Worm (Caenorhabditis elegans): Measurements from ENCODE around the gene srh-15.

srh-15 gene

ce11 chrV:13342235-13342634 lies 21.5 kb downstream of the srh-15 start:
- no peak for TF ChIP-seq snpc-4 (tag; optimal IDR thresholded peaks at IDR 0.05)
- no peak for TF ChIP-seq Y55F3AM.14 (GFP tag; optimal IDR thresholded peaks at IDR 0.05)
- no peak for TF ChIP-seq ceh-16 (tag; optimal IDR thresholded peaks at IDR 0.05)
- no peak for TF ChIP-seq lsy-2 (tag; optimal IDR thresholded peaks at IDR 0.05)
- TF ChIP-seq nhr-23 (tag; optimal IDR thresholded peaks at IDR 0.05), result no peak
- no peak for TF ChIP-seq gmeb-1 (tag; optimal IDR thresholded peaks at IDR 0.05)
- no peak for TF ChIP-seq ama-1 (optimal IDR thresholded peaks at IDR 0.05)
- no peak for TF ChIP-seq C34F6.9 (tag; optimal IDR thresholded peaks at IDR 0.05)
- no peak for TF ChIP-seq mdl-1 (tag; optimal IDR thresholded peaks at IDR 0.05)
- TF ChIP-seq nhr-129 (tag; optimal IDR thresholded peaks at IDR 0.05), result no peak
- no peak for TF ChIP-seq nhr-77 (tag; optimal IDR thresholded peaks at IDR 0.05)
- TF ChIP-seq blmp-1 (tag; optimal IDR thresholded peaks at IDR 0.05; ENCODE audit: insufficient read depth), result no peak
- TF ChIP-seq lin-11 (tag; optimal IDR thresholded peaks at IDR 0.05), result no peak
- no peak for TF ChIP-seq nhr-25 (tag; optimal IDR thresholded peaks at IDR 0.05)
- no peak for TF ChIP-seq F13H6.1 (tag; optimal IDR thresholded peaks at IDR 0.05)
- TF ChIP-seq peb-1 (tag; optimal IDR thresholded peaks at IDR 0.05), result no peak
- TF ChIP-seq skn-1 (tag; optimal IDR thresholded peaks at IDR 0.05), result no peak
- no peak for TF ChIP-seq nhr-11 (tag; optimal IDR thresholded peaks at IDR 0.05)
- TF ChIP-seq mab-5 (tag; optimal IDR thresholded peaks at IDR 0.05), result no peak

DNA sequence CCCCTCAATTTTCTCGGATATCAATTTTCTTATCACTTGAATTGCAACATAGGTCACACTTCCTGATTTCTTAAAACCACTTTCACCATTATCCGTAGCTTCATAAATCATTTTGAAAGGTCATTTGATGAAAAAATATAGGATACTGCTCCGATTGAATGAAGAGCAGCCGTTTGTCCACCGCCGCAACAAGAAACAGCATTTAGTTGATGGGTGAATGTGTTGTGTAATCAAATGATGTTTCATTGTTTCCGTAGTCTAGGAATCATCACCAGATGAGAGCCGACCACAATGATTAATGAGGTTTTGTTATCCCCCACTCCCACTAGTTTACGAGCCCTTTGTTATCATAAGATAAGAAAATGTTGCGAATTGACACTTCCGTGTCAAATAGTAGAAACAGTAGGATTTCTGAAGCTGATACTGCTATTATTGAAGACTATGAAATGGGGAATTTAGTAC lies 25.1 kb downstream of the srh-15 start, which contains the start of gene twk-43:
Gene twk-43, plus strand, starts transcription at position 412 of the 462 bp plus-strand sequence.
- no peak for TF ChIP-seq peb-1 (tag; optimal IDR thresholded peaks at IDR 0.05)
- peak; percentile 19 for TF ChIP-seq F13H6.1 (tag; optimal IDR thresholded peaks at IDR 0.05)
- TF ChIP-seq sem-4 (tag; optimal IDR thresholded peaks at IDR 0.05), result peak; percentile 54
- TF ChIP-seq sma-9 (GFP tag; optimal IDR thresholded peaks at IDR 0.05), result peak; percentile 13
- TF ChIP-seq sma-9 (tag; optimal IDR thresholded peaks at IDR 0.05), result no peak
- peak; percentile 75 for TF ChIP-seq mab-5 (tag; optimal IDR thresholded peaks at IDR 0.05)
- no peak for TF ChIP-seq ceh-82 (tag; optimal IDR thresholded peaks at IDR 0.05)

ce11 chrV:13350302-13350701 lies 29.5 kb downstream of the srh-15 start:
- TF ChIP-seq ztf-1 (GFP tag; conservative IDR thresholded peaks at IDR 0.05) (no peak), mbf-1 (tag; optimal IDR thresholded peaks at IDR 0.05) (no peak)

- TF ChIP-seq mdl-1 (tag; optimal IDR thresholded peaks at IDR 0.05), result no peak
- no peak for TF ChIP-seq nhr-25 (tag; optimal IDR thresholded peaks at IDR 0.05)
- TF ChIP-seq nhr-237 (tag; optimal IDR thresholded peaks at IDR 0.05), result no peak
- TF ChIP-seq elt-3 (tag; optimal IDR thresholded peaks at IDR 0.05), result no peak
- peak; percentile 91 for TF ChIP-seq mab-5 (tag; optimal IDR thresholded peaks at IDR 0.05)
- TF ChIP-seq sem-4 (tag; optimal IDR thresholded peaks at IDR 0.05), result no peak
- no peak for TF ChIP-seq ceh-82 (tag; optimal IDR thresholded peaks at IDR 0.05)
- TF ChIP-seq mbf-1 (tag; optimal IDR thresholded peaks at IDR 0.05), result no peak
- no peak for TF ChIP-seq gmeb-1 (tag; optimal IDR thresholded peaks at IDR 0.05)
- peak; percentile 66 for TF ChIP-seq unc-55 (GFP tag; optimal IDR thresholded peaks at IDR 0.05)
- TF ChIP-seq unc-62 (GFP tag; optimal IDR thresholded peaks at IDR 0.05), result peak; percentile 58
- no peak for TF ChIP-seq lin-13 (GFP tag; optimal IDR thresholded peaks at IDR 0.05)
- no peak for TF ChIP-seq Y55F3AM.14 (GFP tag; optimal IDR thresholded peaks at IDR 0.05)
- no peak for TF ChIP-seq ceh-16 (tag; optimal IDR thresholded peaks at IDR 0.05)
- TF ChIP-seq unc-39 (tag; optimal IDR thresholded peaks at IDR 0.05), result no peak
- TF ChIP-seq skn-1 (tag; optimal IDR thresholded peaks at IDR 0.05), result no peak
- no peak for TF ChIP-seq F13H6.1 (tag; optimal IDR thresholded peaks at IDR 0.05)
- TF ChIP-seq snpc-4 (tag; optimal IDR thresholded peaks at IDR 0.05), result no peak
- no peak for TF ChIP-seq crh-2 (tag; optimal IDR thresholded peaks at IDR 0.05)
- peak; percentile 18 for TF ChIP-seq egl-27 (tag; optimal IDR thresholded peaks at IDR 0.05)
- TF ChIP-seq lin-39 (tag; optimal IDR thresholded peaks at IDR 0.05), result peak; percentile 33
- TF ChIP-seq ztf-4 (tag; optimal IDR thresholded peaks at IDR 0.05), result no peak
- no peak for TF ChIP-seq ztf-1 (GFP tag; conservative IDR thresholded peaks at IDR 0.05)
- no peak for TF ChIP-seq zag-1 (tag; optimal IDR thresholded peaks at IDR 0.05)
- TF ChIP-seq ZK546.5 (tag; optimal IDR thresholded peaks at IDR 0.05), result no peak
- no peak for TF ChIP-seq aly-2 (tag; optimal IDR thresholded peaks at IDR 0.05)
- peak in 1 of 2 experiments; percentile 22 for TF ChIP-seq lsy-2 (tag; optimal IDR thresholded peaks at IDR 0.05)
- no peak for TF ChIP-seq nhr-12 (tag; optimal IDR thresholded peaks at IDR 0.05)
- no peak for TF ChIP-seq nhr-23 (tag; optimal IDR thresholded peaks at IDR 0.05)
- no peak for TF ChIP-seq peb-1 (tag; optimal IDR thresholded peaks at IDR 0.05)
- no peak for TF ChIP-seq nhr-10 (tag; optimal IDR thresholded peaks at IDR 0.05)
- peak; percentile 7 for TF ChIP-seq sma-9 (GFP tag; optimal IDR thresholded peaks at IDR 0.05)
- no peak for TF ChIP-seq sma-9 (tag; optimal IDR thresholded peaks at IDR 0.05)
- TF ChIP-seq elt-1 (tag; optimal IDR thresholded peaks at IDR 0.05), result no peak
- no peak for TF ChIP-seq nhr-77 (tag; optimal IDR thresholded peaks at IDR 0.05)
- TF ChIP-seq nhr-6 (tag; optimal IDR thresholded peaks at IDR 0.05), result no peak
- no peak for TF ChIP-seq dmd-4 (tag; optimal IDR thresholded peaks at IDR 0.05)
- TF ChIP-seq lin-11 (tag; optimal IDR thresholded peaks at IDR 0.05), result no peak
- no peak for TF ChIP-seq sma-3 (GFP tag; optimal IDR thresholded peaks at IDR 0.05)
- no peak for TF ChIP-seq alr-1 (tag; optimal IDR thresholded peaks at IDR 0.05)
- TF ChIP-seq ama-1 (optimal IDR thresholded peaks at IDR 0.05), result no peak
- TF ChIP-seq nhr-129 (tag; optimal IDR thresholded peaks at IDR 0.05), result no peak
- TF ChIP-seq nhr-21 (tag; optimal IDR thresholded peaks at IDR 0.05), result no peak
Measured at ce11 chrV:13351773-13352172, 31.0 kb downstream of the srh-15 start.

Data from whole organism, L2 larva.